Fruit fly (Drosophila melanogaster) whole organism, embryonic: ENCODE results near the gene CG13949.

Experiments used
- Blimp-1 ChIP-seq: fragments of 200-800 bp; sonication (Bioruptor generic); optimal IDR thresholded peaks from 3 replicates; lab custom pipeline; 2018; ENCODE audit warnings: missing biosample characterization, missing genetic modification characterization, mild to moderate bottlenecking, moderate library complexity, missing genetic modification reagents
- BtbVII ChIP-seq: fragments of 200-800 bp; sonication (Bioruptor generic); optimal IDR thresholded peaks from 3 replicates; lab custom pipeline; 2017; ENCODE audit warnings: missing biosample characterization, mild to moderate bottlenecking, missing genetic modification characterization
- CG10267 ChIP-seq: fragments of 200-800 bp; sonication (Bioruptor generic); optimal IDR thresholded peaks from 2 replicates; lab custom pipeline; 2018; ENCODE audit warnings: missing biosample characterization, mild to moderate bottlenecking, missing genetic modification characterization, moderate library complexity
- CG10462 ChIP-seq: fragments of 200-800 bp; sonication (Bioruptor generic); optimal IDR thresholded peaks from 2 replicates; lab custom pipeline; 2016; ENCODE audit warnings: missing biosample characterization, missing genetic modification characterization
- CG12155 ChIP-seq: fragments of 200-800 bp; sonication (Bioruptor generic); optimal IDR thresholded peaks from 3 replicates; lab custom pipeline; 2016; ENCODE audit warnings: missing biosample characterization, missing genetic modification characterization
- CG12236 ChIP-seq: fragments of 200-800 bp; sonication (Bioruptor generic); optimal IDR thresholded peaks from 2 replicates; lab custom pipeline; 2016; ENCODE audit warnings: missing biosample characterization, missing genetic modification characterization
- CG12942 ChIP-seq: fragments of 200-800 bp; sonication (Bioruptor generic); optimal IDR thresholded peaks from 3 replicates; lab custom pipeline; 2016; ENCODE audit warnings: missing biosample characterization, missing genetic modification characterization
- CG14441 ChIP-seq: fragments of 200-800 bp; sonication (Bioruptor generic); IDR thresholded peaks from 2 replicates; pipeline ENCODE4 v1.3.6; 2022; ENCODE audit warnings: missing biosample characterization, missing genetic modification characterization
- CG15514 ChIP-seq: fragments of 200-800 bp; sonication (Bioruptor generic); optimal IDR thresholded peaks from 3 replicates; lab custom pipeline; 2017; ENCODE audit warnings: missing biosample characterization, missing genetic modification characterization, mild to moderate bottlenecking, moderate library complexity, missing genetic modification reagents
- CG1832 ChIP-seq: fragments of 200-800 bp; sonication (Bioruptor generic); optimal IDR thresholded peaks from 2 replicates; lab custom pipeline; 2017; ENCODE audit warnings: missing biosample characterization, mild to moderate bottlenecking, missing genetic modification characterization, inconsistent platforms
- CG30020 ChIP-seq: fragments of 200-800 bp; optimal IDR thresholded peaks from 2 replicates; lab custom pipeline; 2019; ENCODE audit warnings: missing biosample characterization, mild to moderate bottlenecking, missing genetic modification characterization, moderate library complexity
- CG30403 ChIP-seq: fragments of 200-800 bp; sonication (Bioruptor generic); optimal IDR thresholded peaks from 3 replicates; lab custom pipeline; 2016; ENCODE audit warnings: missing biosample characterization, missing genetic modification characterization
- CG31224 ChIP-seq: fragments of 200-800 bp; sonication (Bioruptor generic); IDR thresholded peaks from 2 replicates; pipeline ENCODE4 v1.3.6; 2022; ENCODE audit warnings: missing biosample characterization, missing genetic modification characterization
- CG3726 ChIP-seq: fragments of 200-800 bp; sonication (Bioruptor generic); IDR thresholded peaks from 3 replicates; pipeline ENCODE4, ENCODE4 v1.3.6; 2022; ENCODE audit warnings: missing biosample characterization, missing genetic modification characterization
- CG4820 ChIP-seq: fragments of 200-800 bp; sonication (Bioruptor generic); optimal IDR thresholded peaks from 3 replicates; lab custom pipeline; 2016; ENCODE audit warnings: missing biosample characterization, missing genetic modification characterization
- CG7963 ChIP-seq: fragments of 200-800 bp; sonication (Bioruptor generic); IDR thresholded peaks from 3 replicates; pipeline ENCODE4 v1.3.6; 2022; ENCODE audit warnings: missing biosample characterization, missing genetic modification characterization; ENCODE audit not compliant: partially characterized antibody
- CG9437 ChIP-seq: fragments of 200-800 bp; sonication (Bioruptor generic); optimal IDR thresholded peaks from 2 replicates; lab custom pipeline; 2018; ENCODE audit warnings: missing biosample characterization, mild to moderate bottlenecking, missing genetic modification characterization
- CG9797 ChIP-seq: fragments of 200-800 bp; sonication (Bioruptor generic); optimal IDR thresholded peaks from 3 replicates; lab custom pipeline; 2018; ENCODE audit warnings: missing biosample characterization, mild to moderate bottlenecking, missing genetic modification characterization
- CG9876 ChIP-seq: fragments of 200-800 bp; sonication (Bioruptor generic); optimal IDR thresholded peaks from 2 replicates; lab custom pipeline; 2016; ENCODE audit warnings: missing biosample characterization, missing genetic modification characterization
- CG9932 ChIP-seq: fragments of 200-800 bp; sonication (Bioruptor generic); IDR thresholded peaks from 2 replicates; pipeline ENCODE4 v1.3.6; 2022; ENCODE audit warnings: missing biosample characterization, missing genetic modification characterization
- Dfd ChIP-seq, 2 experiments: fragments of >200 bp; optimal IDR thresholded peaks; 2 replicates each; lab custom pipeline; 2017; ENCODE audit warnings: missing biosample characterization in 2 of 2, missing genetic modification characterization in 2 of 2
- HLH4C ChIP-seq: fragments of 200-800 bp; sonication (Bioruptor generic); IDR thresholded peaks from 3 replicates; pipeline ENCODE4 v1.3.6; 2022; ENCODE audit warnings: missing biosample characterization, missing genetic modification characterization; ENCODE audit not compliant: partially characterized antibody
- Meics ChIP-seq: fragments of 200-800 bp; sonication (Bioruptor generic); optimal IDR thresholded peaks from 2 replicates; lab custom pipeline; 2017; ENCODE audit warnings: missing biosample characterization, mild to moderate bottlenecking, missing genetic modification characterization
- Nf-YB ChIP-seq: fragments of 200-800 bp; sonication (Bioruptor generic); optimal IDR thresholded peaks from 3 replicates; lab custom pipeline; 2019; ENCODE audit warnings: missing biosample characterization, mild to moderate bottlenecking, missing genetic modification characterization, moderate library complexity
- Pdp1 ChIP-seq, 2 experiments: fragments of 200-800 bp; sonication (Bioruptor generic); optimal IDR thresholded peaks; 3 replicates each; lab custom pipeline; 2016; ENCODE audit warnings: missing biosample characterization in 2 of 2, missing genetic modification characterization in 2 of 2, mild to moderate bottlenecking in 1 of 2, moderate library complexity in 1 of 2
- Rfx ChIP-seq: fragments of 200-800 bp; sonication (Bioruptor generic); IDR thresholded peaks from 2 replicates; pipeline ENCODE4 v1.3.6; 2022; ENCODE audit warnings: missing biosample characterization, missing genetic modification characterization
- Sry-β ChIP-seq: fragments of 200-800 bp; sonication (Bioruptor generic); optimal IDR thresholded peaks from 2 replicates; lab custom pipeline; 2018; ENCODE audit warnings: missing biosample characterization, mild to moderate bottlenecking, missing genetic modification characterization, moderate library complexity
- Stat92E ChIP-seq, 3 experiments: fragments of >200 bp in 2 of 3; fragments of 200-800 bp in 1 of 3; sonication (Bioruptor generic) in 1 of 3; optimal IDR thresholded peaks; 2 replicates each; lab custom pipeline; 2017 to 2019; ENCODE audit warnings: missing biosample characterization in 3 of 3, missing genetic modification characterization in 3 of 3, mild to moderate bottlenecking in 1 of 3, moderate library complexity in 1 of 3
- Usf ChIP-seq: fragments of 200-800 bp; sonication (Bioruptor generic); optimal IDR thresholded peaks from 2 replicates; lab custom pipeline; 2017; ENCODE audit warnings: missing genotype, missing biosample characterization, missing genetic modification characterization
- ac ChIP-seq: fragments of 200-800 bp; sonication (Bioruptor generic); optimal IDR thresholded peaks from 3 replicates; lab custom pipeline; 2017; ENCODE audit warnings: missing biosample characterization, mild to moderate bottlenecking, missing genetic modification characterization
- ash1 ChIP-seq: fragments of 200-800 bp; sonication (Bioruptor generic); optimal IDR thresholded peaks from 2 replicates; lab custom pipeline; 2018; ENCODE audit warnings: missing biosample characterization, mild to moderate bottlenecking, missing genetic modification characterization
- bbx ChIP-seq: fragments of 200-800 bp; sonication (Bioruptor generic); IDR thresholded peaks from 2 replicates; pipeline ENCODE4 v1.3.6; 2022; ENCODE audit warnings: missing biosample characterization, missing genetic modification characterization; ENCODE audit not compliant: partially characterized antibody
- bowl ChIP-seq: fragments of 200-800 bp; sonication (Bioruptor generic); IDR thresholded peaks from 2 replicates; pipeline ENCODE4 v1.3.6; 2022; ENCODE audit warnings: missing biosample characterization, missing genetic modification characterization
- chn ChIP-seq: fragments of 200-800 bp; sonication (Bioruptor generic); optimal IDR thresholded peaks from 2 replicates; lab custom pipeline; 2016; ENCODE audit warnings: missing biosample characterization, missing genetic modification characterization
- dm ChIP-seq: fragments of 200-800 bp; sonication (Bioruptor generic); optimal IDR thresholded peaks from 3 replicates; lab custom pipeline; 2016; ENCODE audit warnings: missing biosample characterization, missing genetic modification characterization
- dysf ChIP-seq: fragments of 200-800 bp; sonication (Bioruptor generic); IDR thresholded peaks from 3 replicates; pipeline ENCODE4 v1.3.6; 2022; ENCODE audit warnings: missing biosample characterization, missing genetic modification characterization
- exex ChIP-seq: fragments of 200-800 bp; sonication (Bioruptor generic); optimal IDR thresholded peaks from 4 replicates; lab custom pipeline; 2018; ENCODE audit warnings: missing biosample characterization, mild to moderate bottlenecking, missing genetic modification characterization, moderate library complexity
- fu2 ChIP-seq: fragments of 200-800 bp; sonication (Bioruptor generic); optimal IDR thresholded peaks from 2 replicates; lab custom pipeline; 2016; ENCODE audit warnings: missing biosample characterization, missing genetic modification characterization
- gcm ChIP-seq: fragments of 200-800 bp; sonication (Bioruptor generic); optimal IDR thresholded peaks from 2 replicates; lab custom pipeline; 2019; ENCODE audit warnings: missing biosample characterization, mild to moderate bottlenecking, missing genetic modification characterization, moderate library complexity
- her ChIP-seq: fragments of 200-800 bp; sonication (Bioruptor generic); optimal IDR thresholded peaks from 2 replicates; lab custom pipeline; 2016; ENCODE audit warnings: missing biosample characterization, missing genetic modification characterization
- pfk ChIP-seq: fragments of 200-800 bp; sonication (Bioruptor generic); optimal IDR thresholded peaks from 2 replicates; lab custom pipeline; 2018; ENCODE audit warnings: missing biosample characterization, mild to moderate bottlenecking, missing genetic modification characterization, moderate library complexity
- pros ChIP-seq: fragments of 200-800 bp; sonication (Bioruptor generic); optimal IDR thresholded peaks from 3 replicates; lab custom pipeline; 2019; ENCODE audit warnings: missing biosample characterization, mild to moderate bottlenecking, missing genetic modification characterization, moderate library complexity
- pzg ChIP-seq: fragments of 200-800 bp; sonication (Bioruptor generic); optimal IDR thresholded peaks from 3 replicates; lab custom pipeline; 2018; ENCODE audit warnings: missing biosample characterization, mild to moderate bottlenecking, missing genetic modification characterization, moderate library complexity
- ro ChIP-seq: fragments of 200-800 bp; sonication (Bioruptor generic); IDR thresholded peaks from 2 replicates; pipeline ENCODE4 v1.3.6; 2022; ENCODE audit warnings: missing biosample characterization, missing genetic modification characterization
- sc ChIP-seq, 3 experiments: fragments of >200 bp in 2 of 3; fragments of 200-800 bp in 1 of 3; sonication (Bioruptor generic) in 1 of 3; optimal IDR thresholded peaks; 2 replicates in 2 of 3; 3 replicates in 1 of 3; lab custom pipeline; 2017; ENCODE audit warnings: mild to moderate bottlenecking in 1 of 3, missing biosample characterization in 1 of 3, missing genetic modification characterization in 1 of 3, missing genetic modification reagents in 1 of 3
- twi ChIP-seq: fragments of 200-800 bp; optimal IDR thresholded peaks from 2 replicates; lab custom pipeline; 2019; ENCODE audit warnings: missing biosample characterization, mild to moderate bottlenecking, missing genetic modification characterization, moderate library complexity
- zfh2 ChIP-seq: fragments of 200-800 bp; sonication (Bioruptor generic); optimal IDR thresholded peaks from 2 replicates; lab custom pipeline; 2016; ENCODE audit warnings: missing biosample characterization, missing genetic modification characterization

Gene CG13949

DNA sequence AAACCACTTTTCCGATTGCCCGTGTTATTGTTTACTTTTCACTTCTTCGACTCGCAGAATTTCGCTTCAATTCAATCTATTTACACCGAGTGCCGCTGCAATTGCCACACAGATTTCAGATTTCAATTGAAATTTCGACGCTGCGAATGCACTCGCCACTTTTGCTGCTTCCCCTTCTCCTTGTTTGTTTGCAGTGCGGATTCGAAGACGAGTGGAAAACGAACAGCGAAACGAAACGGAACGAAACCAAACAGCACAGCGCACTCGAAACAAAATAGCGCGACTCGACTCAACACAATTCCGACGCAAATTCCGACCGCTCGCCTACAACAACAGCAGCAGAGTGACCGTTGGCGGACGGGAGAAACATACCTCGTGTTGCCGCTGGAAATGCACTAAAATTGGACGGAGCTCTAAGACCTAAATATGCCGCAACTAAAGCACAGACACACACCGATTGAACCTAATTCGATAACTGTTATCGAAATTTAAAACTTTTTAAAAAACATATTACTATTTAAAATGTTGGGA lies 4.3 kb upstream of the CG13949 start, which contains the start of gene drongo (continued):
- TF ChIP-seq exex (no peak), chn (GFP tag; lab: Kevin White, UChicago) (no peak), ac (GFP tag; lab: Kevin White, UChicago) (no peak), CG12942 (GFP tag; lab: Kevin White, UChicago) (no peak)

DNA sequence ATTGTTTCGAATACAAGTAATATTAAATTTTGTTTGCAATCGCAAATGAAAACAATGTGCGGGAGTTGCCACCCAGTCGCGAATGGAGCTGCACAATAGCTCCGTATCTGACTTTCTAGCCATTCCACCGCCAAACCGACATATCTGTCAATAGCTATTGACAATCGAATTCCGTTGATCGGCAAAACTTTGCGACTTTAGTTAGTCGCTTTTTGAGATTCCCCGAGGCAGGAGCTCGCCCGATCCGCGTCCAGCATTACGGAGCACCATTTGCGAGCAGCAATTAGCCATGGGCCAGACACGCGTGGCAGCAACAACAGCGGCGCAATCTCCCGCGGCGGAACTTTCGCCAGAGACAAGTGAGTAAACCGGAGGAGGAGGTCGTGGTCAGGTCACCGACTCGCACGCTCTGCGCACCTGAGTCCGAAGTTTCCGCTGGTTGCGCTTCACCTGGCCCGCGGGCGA lies 2.5 kb upstream of the CG13949 start, which contains the start of the genes CG4291 and kraken:
CG4291 (minus strand) TSS at position 84 of the 465 bp plus-strand sequence.
kraken (plus strand) TSS at position 122 of the 465 bp plus-strand sequence.
- no peak for TF ChIP-seq Usf (GFP tag; lab: Kevin White, UChicago)
- TF ChIP-seq Rfx (GFP tag; lab: Robert Waterston, UW) = peak; percentile 89
- TF ChIP-seq sc (optimal IDR thresholded peaks at IDR 0.05; lab: Kevin White, UChicago) = no peak
- no peak for TF ChIP-seq sc (GFP tag; optimal IDR thresholded peaks at IDR 0.05; lab: Kevin White, UChicago)
- peak; percentile 33 for TF ChIP-seq Blimp-1 (GFP tag; lab: Kevin White, UChicago)
- peak; percentile 90 for TF ChIP-seq pzg (GFP tag; lab: Kevin White, UChicago)
- TF ChIP-seq bowl (GFP tag; lab: Robert Waterston, UW) = no peak
- TF ChIP-seq Nf-YB (GFP tag; lab: Kevin White, UChicago) = no peak
- TF ChIP-seq gcm (GFP tag; lab: Kevin White, UChicago) = no peak
- no peak for TF ChIP-seq CG3726 (GFP tag; lab: Robert Waterston, UW)
- peak; percentile 67 for TF ChIP-seq HLH4C (GFP tag; lab: Robert Waterston, UW)
- TF ChIP-seq CG30020 (tag; lab: Kevin White, UChicago) = peak; percentile 27
- peak; percentile 67 for TF ChIP-seq zfh2 (GFP tag; lab: Kevin White, UChicago)
- TF ChIP-seq CG4820 (GFP tag; lab: Kevin White, UChicago) = no peak
- peak; percentile 88 for TF ChIP-seq CG15514 (GFP tag; lab: Kevin White, UChicago)
- TF ChIP-seq BtbVII = peak; percentile 29
- TF ChIP-seq CG9437 (GFP tag; lab: Kevin White, UChicago) = peak; percentile 11
- peak; percentile 60; the same call in 2 of the 3 replicates for TF ChIP-seq dysf
- TF ChIP-seq CG10267 (tag; lab: Kevin White, UChicago) = peak; percentile 16
- peak; percentile 86 for TF ChIP-seq CG9932 (GFP tag; lab: Robert Waterston, UW)
- TF ChIP-seq CG9876 (GFP tag; lab: Kevin White, UChicago) = no peak
- peak; percentile 25 for TF ChIP-seq pfk (GFP tag; lab: Kevin White, UChicago)
- peak; percentile 63 for TF ChIP-seq Meics (GFP tag; lab: Kevin White, UChicago)
- TF ChIP-seq CG31224 (GFP tag; lab: Robert Waterston, UW) = peak; percentile 40
- TF ChIP-seq Dfd (GFP tag; optimal IDR thresholded peaks at IDR 0.05; lab: Kevin White, UChicago) = no peak
- TF ChIP-seq Pdp1 (GFP tag; optimal IDR thresholded peaks at IDR 0.05; lab: Kevin White, UChicago) = peak; percentile 60 to 70
- peak; percentile 79 for TF ChIP-seq her (GFP tag; lab: Kevin White, UChicago)
- TF ChIP-seq pros (GFP tag; lab: Kevin White, UChicago) = no peak
- peak; percentile 39 for TF ChIP-seq fu2
- no peak for TF ChIP-seq CG1832
- peak; percentile 65 for TF ChIP-seq bbx (GFP tag; lab: Robert Waterston, UW)
- peak; percentile 14 for TF ChIP-seq ash1 (GFP tag; lab: Kevin White, UChicago)
- 0 out of 3 replicates have a peak, but pooled peaks have one; percentile 6 for TF ChIP-seq CG7963 (GFP tag; lab: Robert Waterston, UW)
- no peak for TF ChIP-seq CG10462 (GFP tag; lab: Kevin White, UChicago)
- TF ChIP-seq ro (GFP tag; lab: Robert Waterston, UW) = no peak
- peak; percentile 66 for TF ChIP-seq CG12155 (GFP tag; lab: Kevin White, UChicago)
- peak; percentile 33 for TF ChIP-seq CG9797 (GFP tag; lab: Kevin White, UChicago)
- peak; percentile 57 for TF ChIP-seq CG14441 (GFP tag; lab: Robert Waterston, UW)
- peak; percentile 66 for TF ChIP-seq CG30403 (GFP tag; lab: Kevin White, UChicago)
- TF ChIP-seq Stat92E (GFP tag; optimal IDR thresholded peaks at IDR 0.05; lab: Kevin White, UChicago) = peak in 1 of 3 experiments; percentile 56
- peak; percentile 38 for TF ChIP-seq dm (GFP tag; lab: Kevin White, UChicago)
- peak; percentile 99 for TF ChIP-seq Sry-β
- peak; percentile 34 for TF ChIP-seq twi
- no peak for TF ChIP-seq CG12236 (GFP tag; lab: Kevin White, UChicago)
